Worm (Caenorhabditis elegans) whole organism, L3 larva: ENCODE measurements around the gene T05A7.13.

Experiments
- ZK546.5 ChIP-seq: sonication (generic microtip); optimal IDR thresholded peaks from 2 replicates; lab custom pipeline; 2017; ENCODE audit warnings: missing biosample characterization, missing genetic modification characterization
- ama-1 ChIP-seq: fragments of 150-350 bp; optimal IDR thresholded peaks from 2 replicates; lab custom pipeline; 2018
- mdl-1 ChIP-seq: fragments of 150-350 bp; optimal IDR thresholded peaks from 2 replicates; lab custom pipeline; 2014; ENCODE audit warnings: missing biosample characterization, missing genetic modification characterization

DNA sequence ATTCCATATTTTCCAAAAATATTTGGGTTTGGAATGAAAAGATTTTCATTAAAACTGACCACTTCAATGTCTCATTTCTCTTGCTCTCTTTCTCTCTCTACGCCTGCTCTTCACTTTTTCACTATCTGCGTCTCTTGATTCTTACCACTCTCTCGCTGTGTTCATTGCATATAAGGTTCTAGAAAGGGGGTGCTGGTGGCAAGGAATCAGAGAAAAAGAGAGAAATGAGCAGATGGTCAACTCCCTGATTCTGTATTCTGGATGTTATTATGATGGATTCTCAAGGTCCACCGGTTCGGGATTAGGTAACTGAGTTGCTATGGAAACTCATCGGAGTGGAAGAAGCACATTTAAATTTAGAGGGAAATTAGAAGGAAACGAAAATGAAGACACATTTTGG is 20.4 kb downstream of the T05A7.13 start:
- TF ChIP-seq ZK546.5 (tag; lab: Kevin White, UChicago) (no peak), mdl-1 (tag; lab: Kevin White, UChicago) (no peak), ama-1 (no peak)
